Worm (Caenorhabditis elegans) whole organism, early embryonic: ENCODE results near the gene C03H5.6.

Experiments used
- B0310.2 ChIP-seq: sonication (generic microtip); optimal IDR thresholded peaks from 2 replicates; lab custom pipeline; 2016; ENCODE audit warnings: mild to moderate bottlenecking, missing genetic modification characterization, missing compliant biosample characterization
- ama-1 ChIP-seq: fragments of 150-350 bp; optimal IDR thresholded peaks from 2 replicates; lab custom pipeline; 2014
- ceh-36 ChIP-seq: sonication (generic microtip); optimal IDR thresholded peaks from 2 replicates; lab custom pipeline; 2016; ENCODE audit warnings: missing genetic modification characterization, inconsistent platforms, missing compliant biosample characterization
- flt-1 ChIP-seq: fragments of 200-800 bp; sonication (Bioruptor generic); IDR thresholded peaks from 2 replicates; pipeline ENCODE4 v1.3.6; 2022; ENCODE audit warnings: missing genetic modification characterization, missing compliant biosample characterization
- hmg-4 ChIP-seq: fragments of 200-800 bp; sonication (Bioruptor generic); optimal IDR thresholded peaks from 2 replicates; lab custom pipeline; 2018; ENCODE audit warnings: mild to moderate bottlenecking, missing genetic modification characterization, missing compliant biosample characterization
- tbx-11 ChIP-seq: fragments of 200-800 bp; sonication (Bioruptor generic); IDR thresholded peaks from 2 replicates; pipeline ENCODE4 v1.3.6; 2022; ENCODE audit warnings: missing genetic modification characterization, missing compliant biosample characterization
- tra-4 ChIP-seq: sonication (generic microtip); optimal IDR thresholded peaks from 2 replicates; lab custom pipeline; 2017; ENCODE audit warnings: missing genetic modification characterization, missing compliant biosample characterization

- TF ChIP-seq ama-1 (no peak), ceh-36 (no peak), tra-4 (no peak), hmg-4 (no peak), tbx-11 (no peak), B0310.2 (tag; lab: Kevin White, UChicago) (no peak), flt-1 (no peak)
Measured at ce11 chrII:374950-375349, 24.3 kb downstream of the C03H5.6 start, which contains the start of gene C03H5.4.
